Fruit fly (Drosophila melanogaster) S2 (cell line): ENCODE data around the gene CG14568.

Experiments
- CG8478 ChIP-seq: fragments of >200 bp; optimal IDR thresholded peaks from 2 replicates; lab custom pipeline; 2018
- CTCF ChIP-seq, 2 experiments: fragments of >200 bp; optimal IDR thresholded peaks; 2 replicates each; lab custom pipeline; 2018

DNA sequence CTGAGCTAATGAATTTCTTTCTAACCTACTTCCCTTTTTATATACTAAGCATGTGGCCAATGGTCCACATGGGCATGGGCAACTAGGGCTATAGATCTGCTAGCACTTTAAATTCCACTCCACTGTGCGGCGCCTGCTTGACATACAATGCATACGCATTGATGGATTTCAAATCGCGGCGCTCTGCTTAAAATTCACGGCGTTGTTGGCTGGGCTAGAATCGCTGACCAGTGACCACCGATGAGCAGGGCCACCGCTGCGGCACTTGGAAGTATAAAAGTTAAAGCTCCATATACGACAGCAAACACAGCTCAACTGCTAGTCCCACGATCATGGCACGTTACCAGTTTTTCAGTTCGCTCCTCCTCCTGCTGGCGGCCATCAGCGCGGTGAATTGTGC, 512 bp upstream of the CG14568 start, which contains the start of gene CG14573:
- TF ChIP-seq CTCF (optimal IDR thresholded peaks at IDR 0.05; lab: Kevin White, UChicago) (no peak), CG8478 (no peak)
